Worm (Caenorhabditis elegans): ENCODE measurements around the gene srh-287.

DNA sequence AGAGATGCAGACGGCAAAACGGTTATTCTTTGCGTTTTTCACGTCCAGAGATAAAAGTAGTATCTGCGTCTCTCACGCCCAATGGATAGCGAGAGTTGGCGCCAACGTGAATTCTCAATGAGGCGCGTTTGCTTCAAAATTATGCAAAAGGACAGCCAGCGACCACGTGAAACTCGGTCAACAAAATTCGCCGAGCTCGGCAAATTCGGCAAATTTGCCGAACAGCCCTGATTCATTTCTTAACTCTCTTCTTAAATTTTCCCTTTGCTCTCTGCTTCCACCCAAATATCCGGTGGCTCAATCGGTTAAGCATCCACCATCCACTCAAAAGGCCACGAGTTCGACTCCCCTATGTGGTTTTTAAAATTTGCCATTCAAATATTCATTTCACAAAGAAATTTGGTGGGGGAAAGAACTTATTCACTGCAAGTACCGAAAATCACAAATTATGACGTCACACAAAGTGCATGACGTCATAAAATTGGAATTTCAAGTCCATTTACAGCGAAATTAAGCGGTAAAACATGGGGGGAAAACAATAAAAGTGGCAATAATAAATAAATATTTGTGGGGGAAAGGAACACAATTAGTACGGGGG is 44.8 kb downstream of the srh-287 start:
- no peak for TF ChIP-seq him-1 (tag; optimal IDR thresholded peaks at IDR 0.05)
- no peak for TF ChIP-seq dao-5 (tag; optimal IDR thresholded peaks at IDR 0.05)
- TF ChIP-seq W03F9.2 (tag; optimal IDR thresholded peaks at IDR 0.05): no peak

All from whole organism, L4/young adult.